Worm (Caenorhabditis elegans): ENCODE measurements around the gene C26D10.4.

DNA sequence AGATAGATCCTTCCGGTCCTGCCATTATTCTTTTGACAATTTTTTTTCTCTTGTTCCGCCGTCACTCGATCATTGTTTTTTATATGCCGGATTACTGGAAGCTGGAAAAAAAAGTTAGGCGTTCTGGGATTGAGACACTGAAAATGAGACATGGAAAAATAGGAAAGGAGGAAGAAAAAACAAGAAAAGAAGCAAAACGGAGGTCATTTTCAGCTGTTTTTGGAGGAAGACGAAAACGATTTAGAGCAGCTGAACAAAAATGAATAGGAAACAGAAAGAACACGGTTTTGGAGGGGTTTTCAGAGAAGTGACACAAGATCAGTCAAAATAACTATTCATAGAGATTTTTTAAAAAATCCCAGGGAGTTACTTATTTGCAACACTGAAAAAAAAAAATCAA is 39.5 kb downstream of the C26D10.4 start, which contains the start of gene amt-3:
- TF ChIP-seq aly-1 (tag; optimal IDR thresholded peaks at IDR 0.05) (no peak), ama-1 (optimal IDR thresholded peaks at IDR 0.05) (no peak), flt-1 (GFP tag; IDR thresholded peaks at IDR 0.05) (no peak)

Measured in whole organism, early embryonic.